Worm (Caenorhabditis elegans): ENCODE results near the gene T12A2.3.

The T12A2.3 gene

ce11 chrIII:6221403-6221802 is 19.2 kb upstream of the T12A2.3 start:
- TF ChIP-seq unc-62 (GFP tag; optimal IDR thresholded peaks at IDR 0.05), result no peak

DNA sequence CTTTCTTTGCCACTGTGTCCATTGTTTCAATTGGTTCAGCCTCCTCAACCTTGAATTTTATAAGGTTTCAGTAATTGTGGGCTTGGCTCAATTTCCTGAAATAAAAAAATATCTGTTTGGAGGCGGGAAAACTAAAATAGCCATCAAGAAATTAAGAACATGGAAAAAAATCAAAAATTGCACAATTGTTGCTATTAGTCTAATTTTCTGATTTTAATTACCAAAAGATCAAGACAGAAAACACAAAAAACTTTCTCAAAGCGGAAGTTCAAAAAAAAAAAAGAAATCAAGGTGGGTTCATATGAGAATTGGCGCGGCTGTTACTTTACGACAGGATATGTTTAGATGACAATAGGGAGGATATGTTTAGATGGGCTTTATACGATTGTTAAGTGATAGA is 9.8 kb upstream of the T12A2.3 start, which contains the start of gene esyt-2:
TSS of gene esyt-2 (minus strand) at position 101 of the 400 bp plus-strand sequence.
- TF ChIP-seq unc-62 (GFP tag; optimal IDR thresholded peaks at IDR 0.05), result no peak

DNA sequence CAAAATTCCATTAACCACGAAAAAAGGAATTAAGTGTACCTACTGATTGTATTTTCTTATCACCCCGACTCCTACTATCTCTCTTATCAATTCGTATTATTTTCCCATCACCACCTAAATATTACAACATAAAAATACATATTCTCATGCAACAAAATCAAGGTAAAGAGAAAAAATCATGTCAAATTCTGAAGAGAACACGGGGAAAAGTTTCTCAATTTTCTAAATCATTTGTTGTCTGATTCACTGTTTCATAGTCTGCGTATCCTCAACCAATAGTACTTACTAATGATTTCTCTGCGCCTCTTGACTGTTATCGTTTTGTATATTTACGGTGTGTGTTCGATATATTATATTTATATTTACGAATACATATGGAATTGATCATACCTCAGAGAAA is 8.7 kb upstream of the T12A2.3 start:
- no peak for TF ChIP-seq unc-62 (GFP tag; optimal IDR thresholded peaks at IDR 0.05)

ce11 chrIII:6236649-6237048 is 4.0 kb upstream of the T12A2.3 start, which contains the start of gene T12A2.21:
TSS of gene T12A2.21 (minus strand) at chrIII:6236749.
- no peak for TF ChIP-seq unc-62 (GFP tag; optimal IDR thresholded peaks at IDR 0.05)

DNA sequence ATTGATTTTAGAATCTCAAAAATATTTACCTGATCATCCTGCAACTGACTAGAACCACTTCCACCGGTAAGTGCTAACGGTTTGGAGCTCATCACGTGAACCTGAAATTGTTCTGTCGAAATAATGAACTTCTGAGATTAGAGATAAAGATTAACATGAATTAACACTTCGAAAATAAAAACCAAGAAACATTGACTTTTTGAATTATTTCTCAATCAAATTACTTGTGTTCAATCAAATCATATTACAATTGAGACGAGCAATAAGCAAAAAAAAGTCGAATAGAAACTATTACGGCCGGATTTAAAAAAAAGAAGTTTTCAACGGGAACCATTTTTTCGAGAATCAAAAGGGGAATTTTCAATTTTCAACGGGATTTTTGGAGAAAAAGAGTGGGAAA is 5.1 kb downstream of the T12A2.3 start, which contains the start of gene bcas-2:
TSS of gene bcas-2 (minus strand) at position 101 of the 400 bp plus-strand sequence.
- no peak for TF ChIP-seq unc-62 (GFP tag; optimal IDR thresholded peaks at IDR 0.05)

DNA sequence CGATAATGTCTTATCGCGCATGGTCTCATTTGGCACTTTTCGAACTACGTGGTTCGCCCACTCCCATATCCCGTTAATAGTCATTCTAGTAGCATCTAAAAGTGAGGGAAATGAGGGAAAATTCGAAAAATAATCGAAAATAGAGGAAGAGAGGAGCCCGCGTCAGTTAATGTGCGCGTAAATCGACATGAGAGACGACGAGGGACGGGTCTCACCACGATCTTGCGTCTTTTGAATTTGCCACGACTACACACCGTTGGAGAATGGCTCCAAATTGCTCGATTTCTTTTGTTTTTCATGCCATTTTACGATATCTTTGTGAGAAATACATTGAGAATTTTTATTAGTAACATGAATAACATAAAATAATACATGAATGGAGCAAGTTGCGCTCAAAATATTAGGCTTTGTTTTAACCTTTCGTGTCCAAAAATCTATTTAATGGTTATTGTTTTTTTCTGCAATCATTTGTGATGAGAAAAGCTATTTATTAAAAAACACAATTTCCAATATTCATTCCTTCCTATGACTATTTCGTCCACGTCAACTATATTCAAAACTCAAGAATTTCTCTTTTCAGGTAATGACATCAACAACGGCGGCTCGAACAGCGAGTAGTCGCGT is 7.5 kb downstream of the T12A2.3 start, which contains the start of the genes gen-1 and stt-3:
TSS of gene gen-1 (minus strand) at position 95 of the 624 bp plus-strand sequence.
TSS of gene stt-3 (plus strand) at position 574 of the 624 bp plus-strand sequence.
- TF ChIP-seq unc-62 (GFP tag; optimal IDR thresholded peaks at IDR 0.05), result no peak

ce11 chrIII:6251511-6251910 is 10.9 kb downstream of the T12A2.3 start, which contains the start of gene amdh-1:
TSS of gene amdh-1 (plus strand) at chrIII:6251811.
- no peak for TF ChIP-seq unc-62 (GFP tag; optimal IDR thresholded peaks at IDR 0.05)

ce11 chrIII:6254737-6255136 is 14.1 kb downstream of the T12A2.3 start, which contains the start of gene srg-8:
TSS of gene srg-8 (minus strand) at chrIII:6254837.
- no peak for TF ChIP-seq unc-62 (GFP tag; optimal IDR thresholded peaks at IDR 0.05)

DNA sequence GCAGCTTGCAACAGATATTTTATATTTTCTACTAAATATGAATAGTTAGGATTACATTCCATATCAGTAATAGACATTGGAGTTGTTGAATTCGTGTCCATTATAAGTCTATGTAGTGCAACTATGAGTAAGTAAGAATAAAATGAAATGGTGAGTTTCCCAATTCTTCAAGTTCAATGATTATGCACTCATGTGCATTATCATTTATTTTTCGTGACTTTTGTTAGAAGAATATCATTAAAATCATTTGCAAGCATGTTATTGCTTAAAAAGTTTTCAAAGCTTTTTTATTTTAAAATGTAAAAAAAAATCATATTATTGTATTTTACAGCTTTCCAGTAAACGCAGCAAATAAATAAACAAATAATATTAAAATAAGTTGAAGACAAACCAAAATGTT is 16.0 kb downstream of the T12A2.3 start, which contains the start of gene srg-9:
TSS of gene srg-9 (minus strand) at position 101 of the 400 bp plus-strand sequence.
- no peak for TF ChIP-seq unc-62 (GFP tag; optimal IDR thresholded peaks at IDR 0.05)

- TF ChIP-seq unc-62 (GFP tag; optimal IDR thresholded peaks at IDR 0.05), result no peak
Measured at ce11 chrIII:6258262-6258661, 17.6 kb downstream of the T12A2.3 start, which contains the start of gene srg-1. TSS of gene srg-1 (minus strand) at chrIII:6258362.

ce11 chrIII:6260115-6260514 is 19.5 kb downstream of the T12A2.3 start, which contains the start of gene srg-2:
TSS of gene srg-2 (minus strand) at chrIII:6260215.
- TF ChIP-seq unc-62 (GFP tag; optimal IDR thresholded peaks at IDR 0.05), result no peak

DNA sequence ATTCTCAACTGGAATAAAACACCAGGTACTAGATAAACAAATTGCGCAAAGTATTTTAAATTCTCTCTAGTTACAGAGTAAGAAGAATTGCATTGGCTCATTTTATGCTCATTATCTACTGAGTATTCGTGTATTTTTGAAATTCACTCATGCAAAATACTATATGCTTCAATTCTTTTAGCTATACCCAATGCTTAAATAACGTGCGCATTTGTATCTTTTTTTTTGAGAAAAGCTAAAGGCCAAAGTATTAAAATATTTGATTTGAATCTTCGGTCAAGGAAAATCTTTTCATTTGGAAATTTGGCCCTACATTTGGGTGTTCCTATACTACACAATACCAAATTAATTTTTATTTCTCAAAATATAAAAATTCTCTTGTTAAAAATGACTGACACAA is 21.4 kb downstream of the T12A2.3 start, which contains the start of gene srg-4:
TSS of gene srg-4 (minus strand) at position 101 of the 400 bp plus-strand sequence.
- TF ChIP-seq unc-62 (GFP tag; optimal IDR thresholded peaks at IDR 0.05), result no peak

DNA sequence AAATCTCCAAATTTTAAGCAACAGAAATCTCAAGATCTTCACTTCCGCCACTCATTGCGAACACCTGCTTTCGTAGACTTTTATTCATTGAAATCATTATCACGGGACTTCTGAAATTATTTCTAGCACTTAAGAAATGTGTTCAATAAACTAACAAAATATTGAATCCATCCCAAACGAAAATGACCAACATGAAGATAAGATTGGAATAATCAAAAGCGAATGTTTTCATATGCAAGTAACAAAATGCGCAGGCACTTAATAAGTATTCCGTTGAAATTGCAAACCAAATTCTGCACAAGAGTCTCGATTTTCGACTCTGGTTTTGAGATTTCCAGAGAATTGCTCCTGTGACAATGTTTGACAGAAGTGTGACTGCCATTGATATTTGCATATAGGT is 23.8 kb downstream of the T12A2.3 start, which contains the start of gene srg-5:
TSS of gene srg-5 (minus strand) at position 101 of the 400 bp plus-strand sequence.
- TF ChIP-seq unc-62 (GFP tag; optimal IDR thresholded peaks at IDR 0.05), result no peak

ce11 chrIII:6265911-6266310 is 25.3 kb downstream of the T12A2.3 start, which contains the start of gene srg-6:
TSS of gene srg-6 (minus strand) at chrIII:6266011.
- TF ChIP-seq unc-62 (GFP tag; optimal IDR thresholded peaks at IDR 0.05), result no peak

ce11 chrIII:6268061-6268460 is 27.4 kb downstream of the T12A2.3 start, which contains the start of gene srg-7:
TSS of gene srg-7 (minus strand) at chrIII:6268161.
- no peak for TF ChIP-seq unc-62 (GFP tag; optimal IDR thresholded peaks at IDR 0.05)

DNA sequence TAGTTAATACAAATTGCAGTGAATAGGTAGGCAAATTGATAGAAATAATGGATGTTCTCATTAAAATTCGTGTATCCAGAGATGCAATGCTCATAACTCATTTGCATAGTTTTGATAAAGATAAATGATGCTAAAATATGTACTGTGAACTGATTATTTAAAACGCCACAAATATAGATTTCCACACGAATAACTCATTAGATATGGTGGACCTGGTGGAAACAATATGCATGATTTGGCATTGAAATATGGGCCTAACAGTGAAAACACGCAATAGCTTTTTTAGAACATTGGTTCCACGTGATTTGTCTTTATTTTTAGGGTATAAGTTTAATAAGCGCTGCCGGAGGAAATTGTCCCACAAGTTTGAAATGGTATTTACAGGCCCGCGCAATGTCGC is 29.6 kb downstream of the T12A2.3 start, which contains the start of gene srg-3:
TSS of gene srg-3 (minus strand) at position 101 of the 400 bp plus-strand sequence.
- no peak for TF ChIP-seq unc-62 (GFP tag; optimal IDR thresholded peaks at IDR 0.05)

DNA sequence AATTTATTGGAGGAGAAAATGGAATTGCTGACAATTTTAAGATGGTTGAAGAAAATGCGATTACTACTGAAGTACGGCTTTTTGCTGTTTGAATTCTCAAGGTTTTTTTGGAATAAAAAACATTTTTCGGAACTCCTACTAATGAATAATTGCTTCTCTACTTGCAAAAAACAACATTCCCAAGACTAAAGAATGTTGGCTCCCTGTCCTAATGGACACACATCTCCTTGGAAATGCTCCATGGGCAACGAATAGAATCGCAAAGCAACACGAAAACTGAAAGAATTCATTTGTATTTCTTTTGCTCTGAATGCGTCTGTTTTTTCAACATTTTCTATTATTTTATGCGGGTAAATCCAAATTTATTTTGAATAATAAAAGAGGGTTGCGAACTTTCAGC is 32.2 kb downstream of the T12A2.3 start, which contains the start of gene C18F10.2:
TSS of gene C18F10.2 (plus strand) at position 301 of the 400 bp plus-strand sequence.
- no peak for TF ChIP-seq unc-62 (GFP tag; optimal IDR thresholded peaks at IDR 0.05)
